Worm (Caenorhabditis elegans): Measurements from ENCODE around the gene Y44F5A.1.
A peak's percentile ranks its signal among the peaks of the same experiment; 100 is the strongest.

ce11 chrIII:4237660-4238059, 9.8 kb downstream of the Y44F5A.1 start:
- TF ChIP-seq F13H6.1 (tag; optimal IDR thresholded peaks at IDR 0.05) (peak; percentile 74), pqm-1 (tag; optimal IDR thresholded peaks at IDR 0.05) (peak; percentile 81), ceh-19 (GFP tag; optimal IDR thresholded peaks at IDR 0.05) (peak; percentile 28), ref-2 (tag; optimal IDR thresholded peaks at IDR 0.05) (peak; percentile 75), pha-4 (tag; optimal IDR thresholded peaks at IDR 0.05) (no peak)
